Worm (Caenorhabditis elegans): ENCODE data around the gene F13B6.3.

The F13B6.3 gene

ce11 chrIV:7440238-7440637, 25.5 kb downstream of the F13B6.3 start:
- TF ChIP-seq nhr-129 (tag; optimal IDR thresholded peaks at IDR 0.05) (no peak), C34F6.9 (tag; optimal IDR thresholded peaks at IDR 0.05) (no peak), ztf-11 (tag; optimal IDR thresholded peaks at IDR 0.05) (no peak), elt-1 (tag; optimal IDR thresholded peaks at IDR 0.05) (no peak), aly-2 (tag; optimal IDR thresholded peaks at IDR 0.05) (no peak), blmp-1 (tag; optimal IDR thresholded peaks at IDR 0.05; ENCODE audit: insufficient read depth) (peak; percentile 80)

- TF ChIP-seq nhr-77 (tag; optimal IDR thresholded peaks at IDR 0.05) (no peak), nhr-12 (tag; optimal IDR thresholded peaks at IDR 0.05) (no peak), nhr-25 (tag; optimal IDR thresholded peaks at IDR 0.05) (no peak), lin-39 (tag; optimal IDR thresholded peaks at IDR 0.05) (no peak), mab-5 (tag; optimal IDR thresholded peaks at IDR 0.05) (no peak), zag-1 (tag; optimal IDR thresholded peaks at IDR 0.05) (no peak), alr-1 (tag; optimal IDR thresholded peaks at IDR 0.05) (no peak), peb-1 (tag; optimal IDR thresholded peaks at IDR 0.05) (no peak), sma-3 (GFP tag; optimal IDR thresholded peaks at IDR 0.05) (no peak), lin-13 (GFP tag; optimal IDR thresholded peaks at IDR 0.05) (no peak), unc-39 (tag; optimal IDR thresholded peaks at IDR 0.05) (no peak), ZK546.5 (tag; optimal IDR thresholded peaks at IDR 0.05) (no peak), elt-1 (tag; optimal IDR thresholded peaks at IDR 0.05) (no peak)
These were observed 26.4 kb downstream of the F13B6.3 start for ce11 chrIV:7439377-7439776.

DNA sequence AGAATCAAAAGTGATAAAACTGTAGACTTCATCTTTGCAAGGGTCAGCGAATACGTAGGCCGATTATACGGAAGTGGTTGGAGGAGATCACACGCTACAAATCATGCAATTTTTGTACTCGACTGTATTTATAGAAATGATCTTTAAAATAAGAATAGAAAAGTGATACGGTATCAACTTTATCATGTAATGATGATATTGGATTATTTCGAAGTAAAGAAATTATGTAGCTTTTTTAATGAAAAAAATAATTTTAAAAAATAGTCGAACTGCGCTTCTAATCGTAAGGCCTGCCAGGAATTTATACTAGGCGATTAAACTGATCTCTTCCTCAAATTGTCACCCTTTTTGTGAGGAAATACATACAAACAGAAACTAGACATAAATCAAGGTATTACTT, 31.9 kb downstream of the F13B6.3 start, which contains the start of gene B0496.11:
TSS of gene B0496.11 (minus strand) at position 101 of the 400 bp plus-strand sequence.
- TF ChIP-seq dmd-4 (tag; optimal IDR thresholded peaks at IDR 0.05): no peak
- no peak for TF ChIP-seq ztf-11 (tag; optimal IDR thresholded peaks at IDR 0.05)
- no peak for TF ChIP-seq nhr-12 (tag; optimal IDR thresholded peaks at IDR 0.05)
- TF ChIP-seq ztf-1 (GFP tag; conservative IDR thresholded peaks at IDR 0.05): no peak
- no peak for TF ChIP-seq nhr-11 (tag; optimal IDR thresholded peaks at IDR 0.05)
- no peak for TF ChIP-seq skn-1 (tag; optimal IDR thresholded peaks at IDR 0.05)
- TF ChIP-seq mdl-1 (tag; optimal IDR thresholded peaks at IDR 0.05): no peak
- no peak for TF ChIP-seq aly-2 (tag; optimal IDR thresholded peaks at IDR 0.05)
- TF ChIP-seq nhr-21 (tag; optimal IDR thresholded peaks at IDR 0.05): no peak
- no peak for TF ChIP-seq lin-13 (GFP tag; optimal IDR thresholded peaks at IDR 0.05)
- no peak for TF ChIP-seq peb-1 (tag; optimal IDR thresholded peaks at IDR 0.05)
- no peak for TF ChIP-seq gmeb-1 (tag; optimal IDR thresholded peaks at IDR 0.05)
- TF ChIP-seq egl-27 (tag; optimal IDR thresholded peaks at IDR 0.05): no peak
- TF ChIP-seq snpc-4 (tag; optimal IDR thresholded peaks at IDR 0.05): no peak
- no peak for TF ChIP-seq elt-3 (tag; optimal IDR thresholded peaks at IDR 0.05)
- TF ChIP-seq crh-2 (tag; optimal IDR thresholded peaks at IDR 0.05): no peak
- TF ChIP-seq unc-39 (tag; optimal IDR thresholded peaks at IDR 0.05): no peak
- TF ChIP-seq nhr-77 (tag; optimal IDR thresholded peaks at IDR 0.05): no peak

- no peak for TF ChIP-seq nhr-11 (tag; optimal IDR thresholded peaks at IDR 0.05)
- TF ChIP-seq snpc-4 (tag; optimal IDR thresholded peaks at IDR 0.05): no peak
- peak; percentile 32 for TF ChIP-seq nhr-129 (tag; optimal IDR thresholded peaks at IDR 0.05)
- peak; percentile 37 for TF ChIP-seq F13H6.1 (tag; optimal IDR thresholded peaks at IDR 0.05)
- peak; percentile 40 for TF ChIP-seq sma-9 (GFP tag; optimal IDR thresholded peaks at IDR 0.05)
- no peak for TF ChIP-seq sma-9 (tag; optimal IDR thresholded peaks at IDR 0.05)
- TF ChIP-seq mab-5 (tag; optimal IDR thresholded peaks at IDR 0.05): peak; percentile 27
- no peak for TF ChIP-seq zag-1 (tag; optimal IDR thresholded peaks at IDR 0.05)
- no peak for TF ChIP-seq elt-3 (tag; optimal IDR thresholded peaks at IDR 0.05)
These were observed 36.8 kb downstream of the F13B6.3 start for ce11 chrIV:7428998-7429397.

DNA sequence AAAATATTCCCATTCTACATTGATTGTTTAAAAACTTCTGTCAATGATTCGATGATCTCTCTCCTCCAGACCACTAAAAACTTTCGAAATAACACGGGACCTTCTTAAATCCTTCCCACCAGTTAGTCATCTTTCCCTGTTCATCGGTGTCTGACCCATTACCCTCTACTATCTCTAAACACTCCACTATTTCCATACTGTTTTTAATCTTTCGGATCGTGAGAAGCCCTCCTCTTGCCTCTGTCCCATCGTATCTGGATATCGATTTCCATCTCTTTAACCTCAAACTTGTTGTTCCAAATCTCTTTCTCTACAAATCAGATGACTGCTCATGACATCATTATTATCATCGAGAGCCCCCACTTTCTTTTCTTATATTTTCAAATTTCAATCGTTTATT, 37.4 kb downstream of the F13B6.3 start:
- TF ChIP-seq nhr-129 (tag; optimal IDR thresholded peaks at IDR 0.05) (peak; percentile 19), fos-1 (tag; optimal IDR thresholded peaks at IDR 0.05) (no peak), lsy-2 (tag; optimal IDR thresholded peaks at IDR 0.05) (peak in 1 of 2 experiments; percentile 8)

DNA sequence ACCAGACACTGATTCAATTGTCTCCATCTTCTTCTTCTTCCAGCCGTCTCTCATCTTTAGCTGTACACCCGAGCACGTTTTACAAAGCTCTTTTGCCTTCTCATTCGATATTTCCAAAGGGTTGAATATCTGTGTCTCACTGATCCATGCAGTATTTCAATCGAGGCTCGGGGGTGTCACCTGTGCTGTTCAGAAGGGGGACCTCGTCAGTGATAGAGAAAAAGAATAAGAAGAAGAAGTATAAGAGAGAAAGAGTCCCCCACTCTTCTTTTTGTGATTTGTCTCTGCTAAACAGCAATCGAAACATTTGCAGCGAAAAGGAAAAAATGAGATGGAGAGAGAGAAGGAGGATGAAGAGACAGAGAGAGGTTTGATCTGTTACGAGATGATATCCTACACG, 39.7 kb downstream of the F13B6.3 start:
- TF ChIP-seq F13H6.1 (tag; optimal IDR thresholded peaks at IDR 0.05) (peak; percentile 66), fos-1 (tag; optimal IDR thresholded peaks at IDR 0.05) (no peak), peb-1 (tag; optimal IDR thresholded peaks at IDR 0.05) (no peak), nhr-129 (tag; optimal IDR thresholded peaks at IDR 0.05) (peak; percentile 27), C34F6.9 (tag; optimal IDR thresholded peaks at IDR 0.05) (peak; percentile 7)

All from whole organism, L2 larva.